Fruit fly (Drosophila melanogaster) whole organism, embryonic: ENCODE measurements around the gene CG11608.

Experiments used
- Adf1 ChIP-seq: fragments of 200-800 bp; sonication (Bioruptor generic); IDR thresholded peaks from 2 replicates; pipeline ENCODE4 v1.3.6; 2022; ENCODE audit warnings: missing biosample characterization, missing genetic modification characterization
- CG12155 ChIP-seq: fragments of 200-800 bp; sonication (Bioruptor generic); optimal IDR thresholded peaks from 3 replicates; lab custom pipeline; 2016; ENCODE audit warnings: missing biosample characterization, missing genetic modification characterization
- CG12391 ChIP-seq: fragments of 200-800 bp; sonication (Bioruptor generic); optimal IDR thresholded peaks from 3 replicates; lab custom pipeline; 2018; ENCODE audit warnings: missing biosample characterization, mild to moderate bottlenecking, missing genetic modification characterization, moderate library complexity
- CG13775 ChIP-seq: fragments of 200-800 bp; sonication (Bioruptor generic); optimal IDR thresholded peaks from 3 replicates; lab custom pipeline; 2017; ENCODE audit warnings: missing biosample characterization, mild to moderate bottlenecking, missing genetic modification characterization
- CG15269 ChIP-seq: fragments of 200-800 bp; sonication (Bioruptor generic); optimal IDR thresholded peaks from 2 replicates; lab custom pipeline; 2018; ENCODE audit warnings: missing biosample characterization, mild to moderate bottlenecking, missing genetic modification characterization, moderate library complexity
- CG15601 ChIP-seq: fragments of 200-800 bp; sonication (Bioruptor generic); optimal IDR thresholded peaks from 3 replicates; lab custom pipeline; 2019; ENCODE audit warnings: missing biosample characterization, mild to moderate bottlenecking, missing genetic modification characterization, moderate library complexity
- CG17328 ChIP-seq: fragments of 200-800 bp; sonication (Bioruptor generic); IDR thresholded peaks from 2 replicates; pipeline ENCODE4 v1.3.6; 2022; ENCODE audit warnings: missing biosample characterization, missing genetic modification characterization
- CG17359 ChIP-seq: fragments of 200-800 bp; sonication (Bioruptor generic); optimal IDR thresholded peaks from 3 replicates; lab custom pipeline; 2018; ENCODE audit warnings: missing biosample characterization, mild to moderate bottlenecking, missing genetic modification characterization, moderate library complexity
- CG17612 ChIP-seq: fragments of 200-800 bp; sonication (Bioruptor generic); IDR thresholded peaks from 2 replicates; pipeline ENCODE4 v1.3.6; 2022; ENCODE audit warnings: missing biosample characterization, missing genetic modification characterization
- CG32767 ChIP-seq: fragments of 200-800 bp; sonication (Bioruptor generic); IDR thresholded peaks from 2 replicates; pipeline ENCODE4 v1.3.6; 2022; ENCODE audit warnings: missing biosample characterization, missing genetic modification characterization
- CG34376 ChIP-seq: fragments of 200-800 bp; sonication (Bioruptor generic); optimal IDR thresholded peaks from 2 replicates; lab custom pipeline; 2018; ENCODE audit warnings: missing biosample characterization, mild to moderate bottlenecking, missing genetic modification characterization
- CG34422 ChIP-seq: fragments of 200-800 bp; sonication (Bioruptor generic); IDR thresholded peaks from 3 replicates; pipeline ENCODE4 v1.3.6; 2022; ENCODE audit warnings: missing biosample characterization, missing genetic modification characterization
- CG3995 ChIP-seq: fragments of 200-800 bp; sonication (Bioruptor generic); optimal IDR thresholded peaks from 3 replicates; lab custom pipeline; 2016; ENCODE audit warnings: missing biosample characterization, missing genetic modification characterization
- CG5953 ChIP-seq: fragments of 200-800 bp; sonication (Bioruptor generic); IDR thresholded peaks from 2 replicates; pipeline ENCODE4 v1.3.6; 2022; ENCODE audit warnings: missing biosample characterization, missing genetic modification characterization
- CG7271 ChIP-seq: fragments of 200-800 bp; sonication (Bioruptor generic); optimal IDR thresholded peaks from 2 replicates; lab custom pipeline; 2018; ENCODE audit warnings: missing biosample characterization, mild to moderate bottlenecking, missing genetic modification characterization, moderate library complexity
- CG7372 ChIP-seq: fragments of 200-800 bp; sonication (Bioruptor generic); IDR thresholded peaks from 2 replicates; pipeline ENCODE4 v1.3.6; 2022; ENCODE audit warnings: missing biosample characterization, missing genetic modification characterization
- CG8388 ChIP-seq: fragments of 200-800 bp; sonication (Bioruptor generic); optimal IDR thresholded peaks from 2 replicates; lab custom pipeline; 2019; ENCODE audit warnings: missing biosample characterization, mild to moderate bottlenecking, missing genetic modification characterization, moderate library complexity
- CG8478 ChIP-seq: fragments of >200 bp; optimal IDR thresholded peaks from 2 replicates; lab custom pipeline; 2018
- Chrac-16 ChIP-seq: fragments of 200-800 bp; sonication (Bioruptor generic); optimal IDR thresholded peaks from 3 replicates; lab custom pipeline; 2016; ENCODE audit warnings: missing biosample characterization, missing genetic modification characterization
- D ChIP-seq, 2 experiments: fragments of 200-800 bp in 1 of 2; fragments of >200 bp in 1 of 2; sonication (Bioruptor generic) in 1 of 2; optimal IDR thresholded peaks; 2 replicates in 1 of 2; 3 replicates in 1 of 2; lab custom pipeline; 2017; ENCODE audit warnings: mild to moderate bottlenecking in 1 of 2, missing biosample characterization in 1 of 2, missing genetic modification characterization in 1 of 2, missing genetic modification reagents in 1 of 2
- HHEX ChIP-seq: fragments of 200-800 bp; sonication (Bioruptor generic); optimal IDR thresholded peaks from 3 replicates; lab custom pipeline; 2017; ENCODE audit warnings: missing biosample characterization, mild to moderate bottlenecking, missing genetic modification characterization, missing genetic modification reagents
- HLH4C ChIP-seq: fragments of 200-800 bp; sonication (Bioruptor generic); IDR thresholded peaks from 3 replicates; pipeline ENCODE4 v1.3.6; 2022; ENCODE audit warnings: missing biosample characterization, missing genetic modification characterization; ENCODE audit not compliant: partially characterized antibody
- Hand ChIP-seq: fragments of 200-800 bp; sonication (Bioruptor generic); optimal IDR thresholded peaks from 2 replicates; lab custom pipeline; 2017; ENCODE audit warnings: mild to moderate bottlenecking, missing biosample characterization, missing genetic modification reagents, missing genetic modification characterization
- Hr78 ChIP-seq, 2 experiments: fragments of 200-800 bp in 1 of 2; fragments of >200 bp in 1 of 2; sonication (Bioruptor generic) in 1 of 2; optimal IDR thresholded peaks; 2 replicates each; lab custom pipeline; 2017 to 2019; ENCODE audit warnings: missing biosample characterization in 2 of 2, missing genetic modification characterization in 2 of 2, mild to moderate bottlenecking in 1 of 2, moderate library complexity in 1 of 2
- Med ChIP-seq: fragments of 200-800 bp; sonication (Bioruptor generic); peaks from one replicate; lab custom pipeline; 2016; ENCODE audit warnings: missing biosample characterization, missing genetic modification characterization, mild to moderate bottlenecking, inconsistent platforms, moderate library complexity
- Sry-β ChIP-seq: fragments of 200-800 bp; sonication (Bioruptor generic); optimal IDR thresholded peaks from 2 replicates; lab custom pipeline; 2018; ENCODE audit warnings: missing biosample characterization, mild to moderate bottlenecking, missing genetic modification characterization, moderate library complexity
- cg ChIP-seq: fragments of 200-800 bp; sonication (Bioruptor generic); optimal IDR thresholded peaks from 3 replicates; lab custom pipeline; 2019; ENCODE audit warnings: missing biosample characterization, mild to moderate bottlenecking, missing genetic modification characterization, moderate library complexity
- gcm ChIP-seq: fragments of 200-800 bp; sonication (Bioruptor generic); optimal IDR thresholded peaks from 2 replicates; lab custom pipeline; 2019; ENCODE audit warnings: missing biosample characterization, mild to moderate bottlenecking, missing genetic modification characterization, moderate library complexity
- gcm2 ChIP-seq: fragments of 200-800 bp; sonication (Bioruptor generic); optimal IDR thresholded peaks from 2 replicates; lab custom pipeline; 2016; ENCODE audit warnings: missing biosample characterization, missing genetic modification characterization
- hbn ChIP-seq: fragments of 200-800 bp; sonication (Bioruptor generic); IDR thresholded peaks from 2 replicates; pipeline ENCODE4 v1.3.6; 2022; ENCODE audit warnings: missing biosample characterization, missing genetic modification characterization; ENCODE audit not compliant: partially characterized antibody
- kni ChIP-seq: fragments of 200-800 bp; sonication (Bioruptor generic); optimal IDR thresholded peaks from 3 replicates; lab custom pipeline; 2017; ENCODE audit warnings: mild to moderate bottlenecking, missing biosample characterization, missing genetic modification reagents, missing genetic modification characterization
- lab ChIP-seq: fragments of 200-800 bp; sonication (Bioruptor generic); optimal IDR thresholded peaks from 3 replicates; lab custom pipeline; 2017; ENCODE audit warnings: missing biosample characterization, missing genetic modification characterization, mild to moderate bottlenecking, moderate library complexity, missing genetic modification reagents
- lmd ChIP-seq: fragments of 200-800 bp; sonication (Bioruptor generic); IDR thresholded peaks from 2 replicates; pipeline ENCODE4 v1.3.6; 2022; ENCODE audit warnings: missing biosample characterization, missing genetic modification characterization
- lola ChIP-seq, 3 experiments: fragments of >200 bp in 2 of 3; fragments of 200-800 bp in 1 of 3; sonication (Bioruptor generic) in 1 of 3; optimal IDR thresholded peaks; 2 replicates each; lab custom pipeline; 2017 to 2019; ENCODE audit warnings: missing biosample characterization in 3 of 3, missing genetic modification characterization in 3 of 3, mild to moderate bottlenecking in 1 of 3, moderate library complexity in 1 of 3
- nmo ChIP-seq: fragments of 200-800 bp; sonication (Bioruptor generic); optimal IDR thresholded peaks from 2 replicates; lab custom pipeline; 2018; ENCODE audit warnings: missing biosample characterization, mild to moderate bottlenecking, missing genetic modification characterization, moderate library complexity
- pan ChIP-seq, 4 experiments: fragments of >200 bp in 3 of 4; fragments of 200-800 bp in 1 of 4; sonication (Bioruptor generic) in 1 of 4; optimal IDR thresholded peaks in 3 of 4; IDR thresholded peaks in 1 of 4; 2 replicates each; pipeline versions ENCODE4 v1.3.6 to Lab custom; 2017 to 2022; ENCODE audit warnings: missing biosample characterization in 2 of 4, missing genetic modification characterization in 2 of 4, mixed read lengths in 1 of 4
- peb ChIP-seq: fragments of 200-800 bp; sonication (Bioruptor generic); IDR thresholded peaks from 2 replicates; pipeline ENCODE4 v1.3.6; 2022; ENCODE audit warnings: missing biosample characterization, missing genetic modification characterization
- sd ChIP-seq: fragments of 200-800 bp; sonication (Bioruptor generic); optimal IDR thresholded peaks from 3 replicates; lab custom pipeline; 2018; ENCODE audit warnings: missing biosample characterization, mild to moderate bottlenecking, missing genetic modification characterization, moderate library complexity
- sens ChIP-seq: fragments of 200-800 bp; sonication (Bioruptor generic); peaks from one replicate; lab custom pipeline; 2016; ENCODE audit warnings: missing biosample characterization, missing genetic modification characterization
- sisA ChIP-seq: fragments of 200-800 bp; sonication (Bioruptor generic); IDR thresholded peaks from 2 replicates; pipeline ENCODE4 v1.3.6; 2022; ENCODE audit warnings: missing biosample characterization, missing genetic modification characterization
- ssp ChIP-seq: fragments of 200-800 bp; sonication (Bioruptor generic); IDR thresholded peaks from 2 replicates; pipeline ENCODE4 v1.3.6; 2022; ENCODE audit warnings: missing biosample characterization, missing genetic modification characterization
- tin ChIP-seq: fragments of 200-800 bp; sonication (Bioruptor generic); optimal IDR thresholded peaks from 3 replicates; lab custom pipeline; 2016; ENCODE audit warnings: missing biosample characterization, missing genetic modification characterization
- tll ChIP-seq, 2 experiments: fragments of 200-800 bp in 1 of 2; fragments of >200 bp in 1 of 2; sonication (Bioruptor generic) in 1 of 2; optimal IDR thresholded peaks; 2 replicates each; lab custom pipeline; 2017 to 2019; ENCODE audit warnings: missing biosample characterization in 2 of 2, missing genetic modification characterization in 2 of 2, mild to moderate bottlenecking in 1 of 2, moderate library complexity in 1 of 2
- z ChIP-seq: fragments of 200-800 bp; sonication (Bioruptor generic); IDR thresholded peaks from 3 replicates; pipeline ENCODE4 v1.3.6; 2022; ENCODE audit warnings: missing biosample characterization, missing genetic modification characterization

Gene CG11608

dm6 chr3R:12627691-12628148 is 10.6 kb upstream of the CG11608 start, which contains the start of the genes Vha55 and Snx3 (continued):
- TF ChIP-seq z (GFP tag; lab: Robert Waterston, UW) (no peak), ssp (GFP tag; lab: Robert Waterston, UW) (no peak), HLH4C (GFP tag; lab: Robert Waterston, UW) (no peak), CG12155 (GFP tag; lab: Kevin White, UChicago) (peak; percentile 88), tll (GFP tag; optimal IDR thresholded peaks at IDR 0.05; lab: Kevin White, UChicago) (peak in 1 of 2 experiments; percentile 46), Hr78 (GFP tag; optimal IDR thresholded peaks at IDR 0.05; lab: Kevin White, UChicago) (peak in 1 of 2 experiments; percentile 25)

DNA sequence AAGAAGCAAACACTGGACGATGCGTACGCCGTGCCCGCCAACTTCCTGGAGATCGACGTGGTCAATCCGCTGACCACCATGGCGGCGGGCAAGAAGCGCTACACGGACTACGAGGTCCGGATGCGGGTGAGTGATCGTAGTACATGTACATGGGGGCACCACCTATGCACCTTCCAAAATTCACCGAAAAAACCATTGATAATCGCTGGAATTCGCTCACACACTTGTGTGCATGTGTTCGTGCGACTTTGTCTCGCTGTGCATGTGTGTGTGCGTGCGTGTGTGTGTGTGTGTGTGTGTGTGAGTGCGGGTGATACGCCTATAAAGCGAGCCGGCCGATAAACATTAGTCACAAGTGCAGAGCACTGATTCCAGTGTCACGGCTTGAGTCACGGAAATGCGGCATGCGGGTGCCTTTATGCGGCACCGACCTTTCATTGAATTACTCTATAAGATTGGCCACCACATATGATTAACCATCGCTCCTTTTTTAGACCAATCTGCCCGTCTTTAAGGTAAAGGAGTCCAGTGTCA is 9.8 kb upstream of the CG11608 start:
- no peak for TF ChIP-seq CG17612 (GFP tag; lab: Robert Waterston, UW)
- TF ChIP-seq sd: peak; percentile 86
- peak; percentile 79 for TF ChIP-seq gcm
- TF ChIP-seq Hr78 (GFP tag; optimal IDR thresholded peaks at IDR 0.05; lab: Kevin White, UChicago): peak in 1 of 2 experiments; percentile 34
- TF ChIP-seq gcm2 (GFP tag; lab: Kevin White, UChicago): no peak
- peak; percentile 15 for TF ChIP-seq D (optimal IDR thresholded peaks at IDR 0.05; lab: Kevin White, UChicago)
- TF ChIP-seq D (GFP tag; optimal IDR thresholded peaks at IDR 0.05; lab: Kevin White, UChicago): no peak
- peak; percentile 6 for TF ChIP-seq Hand (GFP tag; lab: Kevin White, UChicago)
- TF ChIP-seq sens (GFP tag; lab: Kevin White, UChicago): peak; percentile 39
- no peak for TF ChIP-seq CG15269 (tag; lab: Kevin White, UChicago)
- TF ChIP-seq kni (GFP tag; lab: Kevin White, UChicago): peak; percentile 27
- peak; percentile 86 for TF ChIP-seq cg (GFP tag; lab: Kevin White, UChicago)
- TF ChIP-seq CG8478 (lab: Kevin White, UChicago): peak; percentile 91
- peak; percentile 38 for TF ChIP-seq Med (GFP tag; lab: Kevin White, UChicago)
- TF ChIP-seq CG3995 (GFP tag; lab: Kevin White, UChicago): peak; percentile 95
- peak; percentile 33 for TF ChIP-seq Sry-β (GFP tag; lab: Kevin White, UChicago)
- TF ChIP-seq CG34376 (GFP tag; lab: Kevin White, UChicago): peak; percentile 9
- no peak for TF ChIP-seq tin (GFP tag; lab: Kevin White, UChicago)
- TF ChIP-seq, all 482 proteins: peak for 13

dm6 chr3R:12630369-12630768 is 7.9 kb upstream of the CG11608 start, which contains the start of gene Not10:
Gene Not10 (plus strand): TSS chr3R:12630647.
- TF ChIP-seq CG15601 (tag; lab: Kevin White, UChicago) (peak; percentile 65), CG8388 (peak; percentile 5), Chrac-16 (peak; percentile 38), CG17328 (no peak), nmo (GFP tag; lab: Kevin White, UChicago) (peak; percentile 61), CG7372 (GFP tag; lab: Robert Waterston, UW) (peak; percentile 32; the same call in 1 of the 2 replicates), HLH4C (GFP tag; lab: Robert Waterston, UW) (peak; percentile 69; the same call in 2 of the 3 replicates), CG5953 (GFP tag; lab: Robert Waterston, UW) (no peak), CG32767 (GFP tag; lab: Robert Waterston, UW) (no peak), lmd (GFP tag; lab: Robert Waterston, UW) (no peak; the same call in 1 of the 2 replicates), CG7271 (peak; percentile 47), CG17359 (tag; lab: Kevin White, UChicago) (peak; percentile 23), peb (GFP tag; lab: Robert Waterston, UW) (no peak), pan (optimal IDR thresholded peaks at IDR 0.05; lab: Kevin White, UChicago) (no peak), pan (GFP tag; optimal IDR thresholded peaks at IDR 0.05 in 1 of 2, IDR thresholded peaks at IDR 0.05 in 1 of 2) (no peak), hbn (peak; percentile 58), lab (GFP tag; lab: Kevin White, UChicago) (no peak), CG34422 (GFP tag; lab: Robert Waterston, UW) (no peak), sisA (no peak), lola (GFP tag; optimal IDR thresholded peaks at IDR 0.05; lab: Kevin White, UChicago) (peak in 1 of 3 experiments; percentile 11), Adf1 (GFP tag; lab: Robert Waterston, UW) (0 out of 2 replicates have a peak, but pooled peaks have one; percentile 20), CG12391 (peak; percentile 77), HHEX (no peak), CG13775 (GFP tag; lab: Kevin White, UChicago) (peak; percentile 50)
